Worm (Caenorhabditis elegans): ENCODE results near the gene col-164.
"Not testable (repeated sequence)": the region's sequence is repeated elsewhere in the genome, so short reads cannot be mapped to it uniquely, and the experiment has no call there.

DNA sequence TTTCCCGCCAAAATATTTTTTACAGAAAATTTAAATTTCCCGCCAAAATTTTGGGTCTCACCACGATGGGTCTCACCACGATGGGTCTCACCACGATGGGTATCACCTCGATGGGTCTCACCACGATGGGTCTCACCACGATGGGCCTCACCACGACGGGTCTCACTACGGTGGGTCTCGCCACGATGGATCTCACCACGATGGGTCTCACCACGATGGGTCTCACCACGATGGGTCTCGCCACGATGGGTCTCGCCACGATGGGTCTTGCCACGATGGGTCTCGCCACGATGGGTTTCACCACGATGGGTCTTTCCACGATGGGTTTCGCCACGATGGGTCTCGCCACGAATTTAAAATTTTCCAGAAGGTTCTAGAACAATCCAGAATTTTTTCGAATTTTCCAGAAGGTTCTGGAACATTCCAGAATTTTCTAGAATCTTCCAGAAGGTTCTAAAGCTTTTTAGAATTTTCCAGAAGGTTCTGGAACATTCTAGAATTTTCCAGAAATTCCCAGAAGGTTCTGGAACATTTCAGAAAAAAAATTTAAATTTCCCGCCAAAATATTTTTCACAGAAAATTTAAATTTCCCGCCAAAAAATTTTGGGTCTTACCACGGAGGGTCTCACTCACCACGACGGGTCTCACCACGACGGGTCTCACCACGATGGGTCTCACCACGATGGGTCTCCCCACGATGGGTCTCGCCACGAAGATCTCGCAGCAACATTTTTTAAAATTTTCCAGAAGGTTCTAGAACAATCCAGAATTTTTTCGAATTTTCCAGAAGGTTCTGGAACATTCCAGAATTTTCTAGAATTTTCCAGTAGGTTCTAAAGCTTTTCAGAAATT lies 34.5 kb upstream of the col-164 start:
- not testable (repeated sequence) for TF ChIP-seq lsy-2 (tag; optimal IDR thresholded peaks at IDR 0.05); mep-1 (tag; optimal IDR thresholded peaks at IDR 0.05); nhr-76 (tag; optimal IDR thresholded peaks at IDR 0.05); nhr-237 (tag; optimal IDR thresholded peaks at IDR 0.05); ets-5 (GFP tag; IDR thresholded peaks at IDR 0.05); rnt-1 (tag; optimal IDR thresholded peaks at IDR 0.05); ztf-4 (tag; optimal IDR thresholded peaks at IDR 0.05)
